Worm (Caenorhabditis elegans) whole organism, L2 larva: ENCODE measurements around the gene C14B9.10.

ENCODE experiments used
- zag-1 ChIP-seq: fragments of 150-350 bp; optimal IDR thresholded peaks from 2 replicates; lab custom pipeline; 2014; ENCODE audit warnings: missing biosample characterization, missing genetic modification characterization
- ztf-4 ChIP-seq: fragments of 150-350 bp; optimal IDR thresholded peaks from 2 replicates; lab custom pipeline; 2014; ENCODE audit warnings: missing biosample characterization, missing genetic modification characterization

DNA sequence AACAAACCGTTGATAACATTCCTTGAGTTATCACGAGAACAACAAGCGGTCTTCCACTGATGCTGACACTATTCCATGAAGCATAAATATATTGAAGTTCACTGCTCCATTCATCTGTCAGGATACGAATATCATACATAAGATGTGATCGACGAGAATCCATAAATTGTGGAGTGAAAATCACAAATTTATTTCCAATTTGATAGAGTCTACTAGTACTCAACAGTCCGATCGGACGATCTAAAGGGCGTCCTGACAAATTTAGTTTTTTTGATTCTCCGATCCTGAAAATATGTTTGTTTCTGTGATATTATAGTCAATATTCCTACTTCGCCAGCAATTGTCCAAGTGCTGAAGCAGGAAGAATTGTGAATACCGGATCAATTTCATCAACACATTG lies 11.6 kb downstream of the C14B9.10 start:
- TF ChIP-seq ztf-4 (tag; lab: Kevin White, UChicago) (no peak), zag-1 (tag; lab: Kevin White, UChicago) (no peak)
